Fruit fly (Drosophila melanogaster) whole organism, embryonic: ENCODE results near the gene CG15034.

Experiments
- Adf1 ChIP-seq: fragments of 200-800 bp; sonication (Bioruptor generic); IDR thresholded peaks from 2 replicates; pipeline ENCODE4 v1.3.6; 2022; ENCODE audit warnings: missing biosample characterization, missing genetic modification characterization
- Awh ChIP-seq: fragments of 200-800 bp; sonication (Bioruptor generic); IDR thresholded peaks from 2 replicates; pipeline ENCODE4, ENCODE4 v1.3.6; 2022; ENCODE audit warnings: missing biosample characterization, missing genetic modification characterization
- CG10209 ChIP-seq: fragments of 200-800 bp; sonication (Bioruptor generic); optimal IDR thresholded peaks from 3 replicates; lab custom pipeline; 2017; ENCODE audit warnings: missing biosample characterization, mild to moderate bottlenecking, missing genetic modification characterization, missing genetic modification reagents
- CG10267 ChIP-seq: fragments of 200-800 bp; sonication (Bioruptor generic); optimal IDR thresholded peaks from 2 replicates; lab custom pipeline; 2018; ENCODE audit warnings: missing biosample characterization, mild to moderate bottlenecking, missing genetic modification characterization, moderate library complexity
- CG11247 ChIP-seq: fragments of 200-800 bp; sonication (Bioruptor generic); IDR thresholded peaks from 2 replicates; pipeline ENCODE4 v1.3.6; 2022; ENCODE audit warnings: missing biosample characterization, missing genetic modification characterization
- CG11504 ChIP-seq: fragments of 200-800 bp; sonication (Bioruptor generic); optimal IDR thresholded peaks from 3 replicates; lab custom pipeline; 2019; ENCODE audit warnings: missing biosample characterization, mild to moderate bottlenecking, missing genetic modification characterization, moderate library complexity
- CG11723 ChIP-seq: fragments of 200-800 bp; sonication (Bioruptor generic); optimal IDR thresholded peaks from 2 replicates; lab custom pipeline; 2017; ENCODE audit warnings: missing biosample characterization, mild to moderate bottlenecking, missing genetic modification characterization
- CG13123 ChIP-seq: fragments of 200-800 bp; sonication (Bioruptor generic); optimal IDR thresholded peaks from 2 replicates; lab custom pipeline; 2016; ENCODE audit warnings: missing biosample characterization, missing genetic modification characterization
- CG13624 ChIP-seq: fragments of 200-800 bp; sonication (Bioruptor generic); optimal IDR thresholded peaks from 2 replicates; lab custom pipeline; 2016; ENCODE audit warnings: missing biosample characterization, missing genetic modification characterization
- CG1602 ChIP-seq: fragments of 200-800 bp; sonication (Bioruptor generic); optimal IDR thresholded peaks from 3 replicates; lab custom pipeline; 2016; ENCODE audit warnings: missing biosample characterization, missing genetic modification characterization
- CG17186 ChIP-seq: fragments of 200-800 bp; sonication (Bioruptor generic); optimal IDR thresholded peaks from 3 replicates; lab custom pipeline; 2017; ENCODE audit warnings: missing biosample characterization, missing genetic modification reagents, missing genetic modification characterization
- CG18599 ChIP-seq: fragments of 200-800 bp; sonication (Bioruptor generic); optimal IDR thresholded peaks from 3 replicates; lab custom pipeline; 2017; ENCODE audit warnings: missing biosample characterization, missing genetic modification characterization, mild to moderate bottlenecking, moderate library complexity, missing genetic modification reagents
- CG2116 ChIP-seq: fragments of 200-800 bp; sonication (Bioruptor generic); optimal IDR thresholded peaks from 3 replicates; lab custom pipeline; 2018; ENCODE audit warnings: missing biosample characterization, mild to moderate bottlenecking, missing genetic modification characterization
- CG2202 ChIP-seq: fragments of 200-800 bp; sonication (Bioruptor generic); optimal IDR thresholded peaks from 2 replicates; lab custom pipeline; 2018; ENCODE audit warnings: missing biosample characterization, mild to moderate bottlenecking, missing genetic modification characterization
- CG3065 ChIP-seq: fragments of 200-800 bp; sonication (Bioruptor generic); optimal IDR thresholded peaks from 2 replicates; lab custom pipeline; 2016; ENCODE audit warnings: missing biosample characterization, missing genetic modification characterization
- CG31224 ChIP-seq: fragments of 200-800 bp; sonication (Bioruptor generic); IDR thresholded peaks from 2 replicates; pipeline ENCODE4 v1.3.6; 2022; ENCODE audit warnings: missing biosample characterization, missing genetic modification characterization
- CG5245 ChIP-seq: fragments of 200-800 bp; sonication (Bioruptor generic); optimal IDR thresholded peaks from 3 replicates; lab custom pipeline; 2016; ENCODE audit warnings: missing biosample characterization, missing genetic modification characterization
- CG6813 ChIP-seq: fragments of 200-800 bp; sonication (Bioruptor generic); optimal IDR thresholded peaks from 2 replicates; lab custom pipeline; 2017; ENCODE audit warnings: missing biosample characterization, missing genetic modification characterization, mild to moderate bottlenecking, moderate library complexity, missing genetic modification reagents
- CG7271 ChIP-seq: fragments of 200-800 bp; sonication (Bioruptor generic); optimal IDR thresholded peaks from 2 replicates; lab custom pipeline; 2018; ENCODE audit warnings: missing biosample characterization, mild to moderate bottlenecking, missing genetic modification characterization, moderate library complexity
- CG7357 ChIP-seq: fragments of 200-800 bp; sonication (Bioruptor generic); IDR thresholded peaks from 3 replicates; pipeline ENCODE4 v1.3.6; 2022; ENCODE audit warnings: missing biosample characterization, missing genetic modification characterization
- CG7928 ChIP-seq: fragments of 200-800 bp; sonication (Bioruptor generic); optimal IDR thresholded peaks from 2 replicates; lab custom pipeline; 2017; ENCODE audit warnings: missing biosample characterization, mild to moderate bottlenecking, missing genetic modification characterization
- CG9932 ChIP-seq: fragments of 200-800 bp; sonication (Bioruptor generic); IDR thresholded peaks from 2 replicates; pipeline ENCODE4 v1.3.6; 2022; ENCODE audit warnings: missing biosample characterization, missing genetic modification characterization
- CTCF ChIP-seq: fragments of 200-800 bp; sonication (Bioruptor generic); optimal IDR thresholded peaks from 2 replicates; lab custom pipeline; 2017; ENCODE audit warnings: missing biosample characterization, mild to moderate bottlenecking, missing genetic modification characterization, moderate library complexity
- Dfd ChIP-seq, 2 experiments: fragments of >200 bp; optimal IDR thresholded peaks; 2 replicates each; lab custom pipeline; 2017; ENCODE audit warnings: missing biosample characterization in 2 of 2, missing genetic modification characterization in 2 of 2
- Drgx ChIP-seq: fragments of 200-800 bp; sonication (Bioruptor generic); IDR thresholded peaks from 2 replicates; pipeline ENCODE4 v1.3.6; 2022; ENCODE audit warnings: missing biosample characterization, missing genetic modification characterization
- Gsc ChIP-seq: fragments of 200-800 bp; sonication (Bioruptor generic); IDR thresholded peaks from 2 replicates; pipeline ENCODE4 v1.3.6; 2022; ENCODE audit warnings: missing biosample characterization, missing genetic modification characterization
- Hey ChIP-seq: fragments of 200-800 bp; sonication (Bioruptor generic); optimal IDR thresholded peaks from 3 replicates; lab custom pipeline; 2018; ENCODE audit warnings: missing biosample characterization, mild to moderate bottlenecking, missing genetic modification characterization
- Jarid2 ChIP-seq: fragments of 200-800 bp; sonication (Bioruptor generic); optimal IDR thresholded peaks from 3 replicates; lab custom pipeline; 2017; ENCODE audit warnings: mild to moderate bottlenecking, missing biosample characterization, missing genetic modification reagents, missing genetic modification characterization
- Mad ChIP-seq: fragments of 200-800 bp; sonication (Bioruptor generic); optimal IDR thresholded peaks from 2 replicates; lab custom pipeline; 2016; ENCODE audit warnings: missing biosample characterization, missing genetic modification characterization
- Oli ChIP-seq: fragments of 200-800 bp; sonication (Bioruptor generic); optimal IDR thresholded peaks from 2 replicates; lab custom pipeline; 2018; ENCODE audit warnings: missing biosample characterization, mild to moderate bottlenecking, missing genetic modification characterization, moderate library complexity
- ato ChIP-seq: fragments of 200-800 bp; sonication (Bioruptor generic); IDR thresholded peaks from 2 replicates; pipeline ENCODE4 v1.3.6; 2022; ENCODE audit warnings: missing biosample characterization, missing genetic modification characterization; ENCODE audit not compliant: partially characterized antibody
- bigmax ChIP-seq: fragments of 200-800 bp; sonication (Bioruptor generic); optimal IDR thresholded peaks from 2 replicates; lab custom pipeline; 2018; ENCODE audit warnings: missing biosample characterization, mild to moderate bottlenecking, missing genetic modification characterization
- ci ChIP-seq: fragments of 200-800 bp; sonication (Bioruptor generic); IDR thresholded peaks from 3 replicates; pipeline ENCODE4 v1.3.6; 2022; ENCODE audit warnings: missing biosample characterization, missing genetic modification characterization
- crc ChIP-seq: fragments of 200-800 bp; sonication (Bioruptor generic); optimal IDR thresholded peaks from 2 replicates; lab custom pipeline; 2016; ENCODE audit warnings: missing biosample characterization, missing genetic modification characterization
- crol ChIP-seq: fragments of 200-800 bp; sonication (Bioruptor generic); IDR thresholded peaks from 2 replicates; pipeline ENCODE4 v1.3.6; 2022; ENCODE audit warnings: missing biosample characterization, missing genetic modification characterization
- gsb ChIP-seq: fragments of 200-800 bp; sonication (Bioruptor generic); IDR thresholded peaks from 2 replicates; pipeline ENCODE4 v1.3.6; 2022; ENCODE audit warnings: missing biosample characterization, missing genetic modification characterization
- hb ChIP-seq: fragments of 200-800 bp; sonication (Bioruptor generic); IDR thresholded peaks from 3 replicates; pipeline ENCODE4 v1.3.6; 2022; ENCODE audit warnings: missing biosample characterization, missing genetic modification characterization; ENCODE audit not compliant: partially characterized antibody
- hth ChIP-seq: fragments of >200 bp; optimal IDR thresholded peaks from 2 replicates; lab custom pipeline; 2017; ENCODE audit warnings: inconsistent platforms
- lov ChIP-seq, 2 experiments: fragments of 200-800 bp in 1 of 2; fragments of >200 bp in 1 of 2; sonication (Bioruptor generic) in 1 of 2; IDR thresholded peaks in 1 of 2; optimal IDR thresholded peaks in 1 of 2; 2 replicates in 1 of 2; 3 replicates in 1 of 2; pipeline versions ENCODE4 v1.3.6 to Lab custom; 2017 to 2022; ENCODE audit warnings: missing biosample characterization in 1 of 2, missing genetic modification characterization in 1 of 2
- nau ChIP-seq: fragments of 200-800 bp; sonication (Bioruptor generic); optimal IDR thresholded peaks from 3 replicates; lab custom pipeline; 2017; ENCODE audit warnings: missing biosample characterization, mild to moderate bottlenecking, missing genetic modification characterization, missing genetic modification reagents
- oc ChIP-seq: fragments of 200-800 bp; sonication (Bioruptor generic); optimal IDR thresholded peaks from 2 replicates; lab custom pipeline; 2018; ENCODE audit warnings: missing biosample characterization, mild to moderate bottlenecking, missing genetic modification characterization, moderate library complexity
- odd ChIP-seq: fragments of 200-800 bp; sonication (Bioruptor generic); optimal IDR thresholded peaks from 2 replicates; lab custom pipeline; 2017; ENCODE audit warnings: missing biosample characterization, mild to moderate bottlenecking, missing genetic modification characterization
- pan ChIP-seq, 4 experiments: fragments of >200 bp in 3 of 4; fragments of 200-800 bp in 1 of 4; sonication (Bioruptor generic) in 1 of 4; optimal IDR thresholded peaks in 3 of 4; IDR thresholded peaks in 1 of 4; 2 replicates each; pipeline versions ENCODE4 v1.3.6 to Lab custom; 2017 to 2022; ENCODE audit warnings: missing biosample characterization in 2 of 4, missing genetic modification characterization in 2 of 4, mixed read lengths in 1 of 4
- pzg ChIP-seq: fragments of 200-800 bp; sonication (Bioruptor generic); optimal IDR thresholded peaks from 3 replicates; lab custom pipeline; 2018; ENCODE audit warnings: missing biosample characterization, mild to moderate bottlenecking, missing genetic modification characterization, moderate library complexity
- sens-2 ChIP-seq: fragments of 200-800 bp; sonication (Bioruptor generic); IDR thresholded peaks from 2 replicates; pipeline ENCODE4 v1.3.6; 2022; ENCODE audit warnings: missing biosample characterization, missing genetic modification characterization
- sug ChIP-seq: fragments of 200-800 bp; optimal IDR thresholded peaks from 2 replicates; lab custom pipeline; 2019; ENCODE audit warnings: missing biosample characterization, mild to moderate bottlenecking, missing genetic modification characterization, moderate library complexity
- trh ChIP-seq: fragments of 200-800 bp; sonication (Bioruptor generic); optimal IDR thresholded peaks from 2 replicates; lab custom pipeline; 2016; ENCODE audit warnings: missing biosample characterization, missing genetic modification characterization
- tup ChIP-seq: fragments of 200-800 bp; sonication (Bioruptor generic); optimal IDR thresholded peaks from 2 replicates; lab custom pipeline; 2016; ENCODE audit warnings: missing biosample characterization, mild to moderate bottlenecking, missing genetic modification characterization, moderate library complexity
- vvl ChIP-seq: fragments of 200-800 bp; sonication (Bioruptor generic); IDR thresholded peaks from 2 replicates; pipeline ENCODE4 v1.3.6; 2022; ENCODE audit warnings: missing biosample characterization, missing genetic modification characterization

Gene CG15034

dm6 chrX:7319053-7319702 is 28.1 kb downstream of the CG15034 start (continued):
- no peak for TF ChIP-seq Dfd (GFP tag; optimal IDR thresholded peaks at IDR 0.05; lab: Kevin White, UChicago)
- peak; percentile 23 for TF ChIP-seq CG13624 (GFP tag; lab: Kevin White, UChicago)
- no peak for TF ChIP-seq sens-2 (GFP tag; lab: Robert Waterston, UW)
- peak; percentile 10 for TF ChIP-seq odd
- no peak for TF ChIP-seq CG7928
- peak; percentile 74; the same call in 2 of the 3 replicates for TF ChIP-seq ci
- peak; percentile 64 for TF ChIP-seq CG17186 (GFP tag; lab: Kevin White, UChicago)
- no peak for TF ChIP-seq pzg (GFP tag; lab: Kevin White, UChicago)
- peak; percentile 14; the same call in 1 of the 2 replicates for TF ChIP-seq Adf1 (GFP tag; lab: Robert Waterston, UW)
- TF ChIP-seq CG3065 (GFP tag; lab: Kevin White, UChicago): peak; percentile 50
- no peak for TF ChIP-seq tup (GFP tag; lab: Kevin White, UChicago)
- peak; percentile 54 for TF ChIP-seq Mad (GFP tag; lab: Kevin White, UChicago)
- TF ChIP-seq CG11504 (tag; lab: Kevin White, UChicago): peak; percentile 84
- peak; percentile 77 for TF ChIP-seq vvl (GFP tag; lab: Robert Waterston, UW)
- no peak for TF ChIP-seq CG31224 (GFP tag; lab: Robert Waterston, UW)
- peak; percentile 33 for TF ChIP-seq Jarid2 (GFP tag; lab: Kevin White, UChicago)
- peak; percentile 89 for TF ChIP-seq CG2202
- TF ChIP-seq CG6813 (GFP tag; lab: Kevin White, UChicago): peak; percentile 77
- 0 out of 2 replicates have a peak, but pooled peaks have one; percentile 35 for TF ChIP-seq CG11247
- peak; percentile 22 for TF ChIP-seq crc (GFP tag; lab: Kevin White, UChicago)
- peak; percentile 85 for TF ChIP-seq CG10267 (tag; lab: Kevin White, UChicago)
- peak; percentile 26 for TF ChIP-seq CG18599 (GFP tag; lab: Kevin White, UChicago)
- peak; percentile 49 for TF ChIP-seq CG2116 (GFP tag; lab: Kevin White, UChicago)
- TF ChIP-seq lov (optimal IDR thresholded peaks at IDR 0.05; lab: Kevin White, UChicago): no peak
- TF ChIP-seq lov (GFP tag; IDR thresholded peaks at IDR 0.05; lab: Robert Waterston, UW): peak; percentile 53; the same call in 1 of the 3 replicates
- peak; percentile 54; the same call in 2 of the 3 replicates for TF ChIP-seq CG7357 (GFP tag; lab: Robert Waterston, UW)
- no peak for TF ChIP-seq Hey (tag; lab: Kevin White, UChicago)
- TF ChIP-seq Drgx (GFP tag; lab: Robert Waterston, UW): peak; percentile 61
- TF ChIP-seq CG13123: peak; percentile 41
- no peak for TF ChIP-seq hb (GFP tag; lab: Robert Waterston, UW)
- TF ChIP-seq CG1602 (GFP tag; lab: Kevin White, UChicago): peak; percentile 83
- peak; percentile 64 for TF ChIP-seq CG11723 (GFP tag; lab: Kevin White, UChicago)
- TF ChIP-seq nau (GFP tag; lab: Kevin White, UChicago): no peak
- TF ChIP-seq oc (tag; lab: Kevin White, UChicago): peak; percentile 80
- peak; percentile 19 for TF ChIP-seq CTCF (GFP tag; lab: Kevin White, UChicago)
- no peak for TF ChIP-seq gsb
- peak; percentile 85 for TF ChIP-seq Oli (tag; lab: Kevin White, UChicago)
- TF ChIP-seq hth: no peak
- peak; percentile 52 for TF ChIP-seq CG7271
- no peak for TF ChIP-seq bigmax (GFP tag; lab: Kevin White, UChicago)
- TF ChIP-seq sug: no peak
- no peak for TF ChIP-seq ato (GFP tag; lab: Robert Waterston, UW)
- peak; percentile 38; the same call in 1 of the 2 replicates for TF ChIP-seq Awh (GFP tag; lab: Robert Waterston, UW)
- peak; percentile 55 for TF ChIP-seq CG5245 (GFP tag; lab: Kevin White, UChicago)
- TF ChIP-seq pan (optimal IDR thresholded peaks at IDR 0.05; lab: Kevin White, UChicago): no peak
- peak in 1 of 2 experiments; percentile 52 for TF ChIP-seq pan (GFP tag; optimal IDR thresholded peaks at IDR 0.05 in 1 of 2, IDR thresholded peaks at IDR 0.05 in 1 of 2)
- TF ChIP-seq trh: peak; percentile 52
- TF ChIP-seq CG9932: no peak
- TF ChIP-seq crol (GFP tag; lab: Robert Waterston, UW): no peak
- peak; percentile 80 for TF ChIP-seq CG10209 (GFP tag; lab: Kevin White, UChicago)
- peak; percentile 36; the same call in 1 of the 2 replicates for TF ChIP-seq Gsc (GFP tag; lab: Robert Waterston, UW)
